Fruit fly (Drosophila melanogaster) whole organism, prepupa: ENCODE results near the gene SPH93.

Source experiments
- Blimp-1 ChIP-seq: fragments of 200-800 bp; sonication (Bioruptor generic); optimal IDR thresholded peaks from 3 replicates; lab custom pipeline; 2017; ENCODE audit warnings: missing biosample characterization, missing genetic modification characterization, mild to moderate bottlenecking, moderate library complexity, missing genetic modification reagents
- CG10631 ChIP-seq: fragments of 200-800 bp; sonication (Bioruptor generic); optimal IDR thresholded peaks from 2 replicates; lab custom pipeline; 2016; ENCODE audit warnings: missing biosample characterization, missing genetic modification characterization
- CG10669 ChIP-seq: fragments of 200-800 bp; sonication (Bioruptor generic); optimal IDR thresholded peaks from 3 replicates; lab custom pipeline; 2018; ENCODE audit warnings: missing biosample characterization, mild to moderate bottlenecking, missing genetic modification characterization, moderate library complexity
- CG11294 ChIP-seq: fragments of 200-800 bp; sonication (Bioruptor generic); IDR thresholded peaks from 2 replicates; pipeline ENCODE4 v1.3.6; 2022; ENCODE audit warnings: missing biosample characterization, missing genetic modification characterization
- CG11762 ChIP-seq: fragments of 200-800 bp; sonication (Bioruptor generic); optimal IDR thresholded peaks from 3 replicates; lab custom pipeline; 2016; ENCODE audit warnings: missing biosample characterization, missing genetic modification characterization; ENCODE audit not compliant: insufficient read depth
- CG15336 ChIP-seq: fragments of 200-800 bp; sonication (Bioruptor generic); IDR thresholded peaks from 2 replicates; pipeline ENCODE4 v1.3.6; 2022; ENCODE audit warnings: missing biosample characterization, missing genetic modification characterization
- CG1621 ChIP-seq: fragments of 200-800 bp; sonication (Bioruptor generic); optimal IDR thresholded peaks from 3 replicates; lab custom pipeline; 2018; ENCODE audit warnings: missing biosample characterization, mild to moderate bottlenecking, missing genetic modification characterization
- CG16779 ChIP-seq: fragments of 200-800 bp; sonication (Bioruptor generic); optimal IDR thresholded peaks from 3 replicates; lab custom pipeline; 2017; ENCODE audit warnings: missing biosample characterization, mild to moderate bottlenecking, missing genetic modification characterization
- CG3032 ChIP-seq: fragments of 200-800 bp; optimal IDR thresholded peaks from 2 replicates; lab custom pipeline; 2019; ENCODE audit warnings: missing biosample characterization, mild to moderate bottlenecking, missing genetic modification characterization, moderate library complexity
- CG32006 ChIP-seq: fragments of 200-800 bp; sonication (Bioruptor generic); optimal IDR thresholded peaks from 3 replicates; lab custom pipeline; 2017; ENCODE audit warnings: missing biosample characterization, mild to moderate bottlenecking, missing genetic modification characterization
- CG34406 ChIP-seq: fragments of 200-800 bp; sonication (Bioruptor generic); optimal IDR thresholded peaks from 3 replicates; lab custom pipeline; 2016; ENCODE audit warnings: missing biosample characterization, missing genetic modification characterization
- CG3919 ChIP-seq: fragments of 200-800 bp; sonication (Bioruptor generic); optimal IDR thresholded peaks from 3 replicates; lab custom pipeline; 2016; ENCODE audit warnings: missing biosample characterization, missing genetic modification characterization
- CG4318 ChIP-seq: fragments of 200-800 bp; sonication (Bioruptor generic); optimal IDR thresholded peaks from 3 replicates; lab custom pipeline; 2017; ENCODE audit warnings: missing biosample characterization, mild to moderate bottlenecking, missing genetic modification characterization
- CG6163 ChIP-seq: fragments of 200-800 bp; sonication (Bioruptor generic); IDR thresholded peaks from 3 replicates; pipeline ENCODE4 v1.3.6; 2022; ENCODE audit warnings: missing biosample characterization, missing genetic modification characterization
- CG6792 ChIP-seq: fragments of 200-800 bp; sonication (Bioruptor generic); optimal IDR thresholded peaks from 3 replicates; lab custom pipeline; 2016; ENCODE audit warnings: missing biosample characterization, missing genetic modification characterization
- CG6808 ChIP-seq: fragments of 200-800 bp; sonication (Bioruptor generic); optimal IDR thresholded peaks from 3 replicates; lab custom pipeline; 2017; ENCODE audit warnings: missing biosample characterization, missing genetic modification characterization, mild to moderate bottlenecking, moderate library complexity, missing genetic modification reagents
- CG7368 ChIP-seq: fragments of 200-800 bp; sonication (Bioruptor generic); optimal IDR thresholded peaks from 3 replicates; lab custom pipeline; 2016; ENCODE audit warnings: missing biosample characterization, missing genetic modification characterization
- CG8119 ChIP-seq: fragments of 200-800 bp; sonication (Bioruptor generic); IDR thresholded peaks from 3 replicates; pipeline ENCODE4 v1.3.6; 2022; ENCODE audit warnings: missing biosample characterization, missing genetic modification characterization
- CG8319 ChIP-seq: fragments of 200-800 bp; sonication (Bioruptor generic); optimal IDR thresholded peaks from 3 replicates; lab custom pipeline; 2016; ENCODE audit warnings: missing biosample characterization, missing genetic modification characterization
- CG8632 ChIP-seq: fragments of 200-800 bp; sonication (Bioruptor generic); optimal IDR thresholded peaks from 3 replicates; lab custom pipeline; 2016; ENCODE audit warnings: missing biosample characterization, missing genetic modification characterization
- CG9139 ChIP-seq: fragments of 200-800 bp; sonication (Bioruptor generic); optimal IDR thresholded peaks from 3 replicates; lab custom pipeline; 2017; ENCODE audit warnings: missing biosample characterization, mild to moderate bottlenecking, missing genetic modification characterization
- Eip75B ChIP-seq: fragments of 200-800 bp; sonication (Bioruptor generic); optimal IDR thresholded peaks from 3 replicates; lab custom pipeline; 2016; ENCODE audit warnings: missing biosample characterization, missing genetic modification characterization
- Eip78C ChIP-seq: fragments of 200-800 bp; sonication (Bioruptor generic); peaks from one replicate; lab custom pipeline; 2016; ENCODE audit warnings: missing biosample characterization, missing genetic modification characterization
- Ets21C ChIP-seq: fragments of 200-800 bp; sonication (Bioruptor generic); optimal IDR thresholded peaks from 3 replicates; lab custom pipeline; 2016; ENCODE audit warnings: missing biosample characterization, missing genetic modification characterization
- Gug ChIP-seq: fragments of 200-800 bp; sonication (Bioruptor generic); IDR thresholded peaks from 2 replicates; pipeline ENCODE4 v1.3.6; 2022; ENCODE audit warnings: missing biosample characterization, missing genetic modification characterization
- Hr4 ChIP-seq: fragments of 200-800 bp; sonication (Bioruptor generic); optimal IDR thresholded peaks from 3 replicates; lab custom pipeline; 2016; ENCODE audit warnings: missing biosample characterization, missing genetic modification characterization
- Lpt ChIP-seq: fragments of 200-800 bp; sonication (Bioruptor generic); optimal IDR thresholded peaks from 3 replicates; lab custom pipeline; 2016; ENCODE audit warnings: missing biosample characterization, missing genetic modification characterization
- Met ChIP-seq: fragments of 200-800 bp; sonication (Bioruptor generic); optimal IDR thresholded peaks from 3 replicates; lab custom pipeline; 2016; ENCODE audit warnings: missing biosample characterization, missing genetic modification characterization
- OdsH ChIP-seq: fragments of 200-800 bp; sonication (Bioruptor generic); optimal IDR thresholded peaks from 3 replicates; lab custom pipeline; 2016; ENCODE audit warnings: missing biosample characterization, missing genetic modification characterization
- Smox ChIP-seq: fragments of 200-800 bp; sonication (Bioruptor generic); optimal IDR thresholded peaks from 3 replicates; lab custom pipeline; 2016; ENCODE audit warnings: missing biosample characterization, missing genetic modification characterization
- Sox102F ChIP-seq: fragments of 200-800 bp; sonication (Bioruptor generic); optimal IDR thresholded peaks from 2 replicates; lab custom pipeline; 2016; ENCODE audit warnings: missing biosample characterization, mild to moderate bottlenecking, missing genetic modification characterization
- Sox14 ChIP-seq: fragments of 200-800 bp; sonication (Bioruptor generic); optimal IDR thresholded peaks from 3 replicates; lab custom pipeline; 2016; ENCODE audit warnings: missing biosample characterization, missing genetic modification characterization
- Sox15 ChIP-seq: fragments of 200-800 bp; sonication (Bioruptor generic); optimal IDR thresholded peaks from 3 replicates; lab custom pipeline; 2016; ENCODE audit warnings: missing biosample characterization, missing genetic modification characterization
- achi ChIP-seq: fragments of 200-800 bp; sonication (Bioruptor generic); optimal IDR thresholded peaks from 3 replicates; lab custom pipeline; 2016; ENCODE audit warnings: missing biosample characterization, missing genetic modification characterization
- acj6 ChIP-seq: fragments of 200-800 bp; sonication (Bioruptor generic); optimal IDR thresholded peaks from 3 replicates; lab custom pipeline; 2016; ENCODE audit warnings: missing biosample characterization, missing genetic modification characterization
- cyc ChIP-seq: fragments of 200-800 bp; sonication (Bioruptor generic); optimal IDR thresholded peaks from 3 replicates; lab custom pipeline; 2016; ENCODE audit warnings: missing biosample characterization, missing genetic modification characterization
- dac ChIP-seq: fragments of 200-800 bp; sonication (Bioruptor generic); optimal IDR thresholded peaks from 2 replicates; lab custom pipeline; 2017; ENCODE audit warnings: missing biosample characterization, mild to moderate bottlenecking, missing genetic modification characterization
- eg ChIP-seq: fragments of 200-800 bp; sonication (Bioruptor generic); IDR thresholded peaks from 3 replicates; pipeline ENCODE4 v1.3.6; 2022; ENCODE audit warnings: missing biosample characterization, missing genetic modification characterization
- esn ChIP-seq: fragments of 200-800 bp; sonication (Bioruptor generic); optimal IDR thresholded peaks from 2 replicates; lab custom pipeline; 2016; ENCODE audit warnings: missing biosample characterization, mild to moderate bottlenecking, missing genetic modification characterization, moderate library complexity
- fd59A ChIP-seq: fragments of 200-800 bp; sonication (Bioruptor generic); optimal IDR thresholded peaks from 2 replicates; lab custom pipeline; 2017; ENCODE audit warnings: missing biosample characterization, mild to moderate bottlenecking, missing genetic modification characterization, missing genetic modification reagents
- fd85E ChIP-seq: fragments of 200-800 bp; sonication (Bioruptor generic); optimal IDR thresholded peaks from 3 replicates; lab custom pipeline; 2016; ENCODE audit warnings: missing biosample characterization, missing genetic modification characterization
- fkh ChIP-seq: fragments of 200-800 bp; sonication (Bioruptor generic); optimal IDR thresholded peaks from 3 replicates; lab custom pipeline; 2017; ENCODE audit warnings: missing biosample characterization, mild to moderate bottlenecking, missing genetic modification characterization, moderate library complexity
- lz ChIP-seq: fragments of 200-800 bp; sonication (Bioruptor generic); optimal IDR thresholded peaks from 3 replicates; lab custom pipeline; 2016; ENCODE audit warnings: missing biosample characterization, missing genetic modification characterization
- net ChIP-seq: fragments of 200-800 bp; sonication (Bioruptor generic); optimal IDR thresholded peaks from 3 replicates; lab custom pipeline; 2016; ENCODE audit warnings: missing biosample characterization, missing genetic modification characterization
- pdm3 ChIP-seq: fragments of 200-800 bp; sonication (Bioruptor generic); optimal IDR thresholded peaks from 3 replicates; lab custom pipeline; 2016; ENCODE audit warnings: missing biosample characterization, missing genetic modification characterization
- salr ChIP-seq, 2 experiments: fragments of 200-800 bp; sonication (Bioruptor generic); optimal IDR thresholded peaks; 3 replicates each; lab custom pipeline; 2016 to 2018; ENCODE audit warnings: missing biosample characterization in 2 of 2, missing genetic modification characterization in 2 of 2, mild to moderate bottlenecking in 1 of 2
- spab ChIP-seq: fragments of 200-800 bp; sonication (Bioruptor generic); optimal IDR thresholded peaks from 2 replicates; lab custom pipeline; 2017; ENCODE audit warnings: missing biosample characterization, mild to moderate bottlenecking, missing genetic modification characterization, missing genetic modification reagents
- svp ChIP-seq: fragments of 200-800 bp; sonication (Bioruptor generic); peaks from one replicate; lab custom pipeline; 2016; ENCODE audit warnings: missing biosample characterization, missing genetic modification characterization
- topi ChIP-seq: fragments of 200-800 bp; sonication (Bioruptor generic); optimal IDR thresholded peaks from 3 replicates; lab custom pipeline; 2016; ENCODE audit warnings: missing biosample characterization, missing genetic modification characterization
- vri ChIP-seq: fragments of 200-800 bp; sonication (Bioruptor generic); optimal IDR thresholded peaks from 3 replicates; lab custom pipeline; 2016; ENCODE audit warnings: missing biosample characterization, mild to moderate bottlenecking, missing genetic modification characterization

Gene SPH93

DNA sequence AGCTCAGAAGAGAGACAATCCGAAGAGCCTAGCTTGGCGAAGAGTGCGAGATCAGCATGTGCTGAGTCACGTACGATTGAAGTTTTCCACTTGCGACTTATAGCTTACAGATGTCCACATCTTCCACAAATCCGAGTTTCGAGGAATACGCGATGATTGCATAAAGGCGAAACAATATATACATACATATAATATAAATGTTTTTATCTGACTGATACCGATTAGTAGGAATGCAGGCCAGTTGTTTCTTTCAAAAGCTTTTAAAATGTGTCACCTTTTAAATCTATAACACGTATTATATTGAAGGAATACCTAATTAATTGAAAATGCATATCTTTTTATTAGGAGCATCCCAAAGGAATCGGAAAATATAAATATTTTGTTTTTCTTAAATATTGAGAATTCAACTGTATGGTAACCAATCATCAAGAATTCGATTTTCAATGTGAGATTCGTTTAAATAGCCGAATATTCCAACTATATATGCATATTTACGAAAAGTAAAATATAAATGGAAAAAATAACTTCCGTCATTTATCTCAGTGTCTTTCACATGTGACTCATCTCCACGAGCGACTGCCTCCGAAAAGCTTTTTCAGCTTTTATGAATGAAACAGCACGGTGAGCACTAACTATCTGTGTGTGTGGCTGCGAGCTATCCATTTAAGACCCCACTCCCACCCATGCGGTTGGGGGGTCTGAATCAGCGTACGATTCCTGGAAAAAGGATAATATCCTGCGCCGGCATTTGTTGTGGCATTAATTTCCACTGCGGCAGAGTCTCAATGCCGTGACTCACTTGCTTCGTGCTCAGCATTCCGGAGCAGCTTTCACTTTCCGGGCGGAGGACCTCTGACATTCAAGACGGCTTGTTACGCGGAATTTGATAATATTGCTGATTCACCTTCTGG, 5.0 kb downstream of the SPH93 start:
- TF ChIP-seq Met (GFP tag; lab: Kevin White, UChicago) (peak; percentile 81), topi (GFP tag; lab: Kevin White, UChicago) (peak; percentile 84), vri (GFP tag; lab: Kevin White, UChicago) (peak; percentile 31), esn (GFP tag; lab: Kevin White, UChicago) (peak; percentile 86), CG11294 (GFP tag; lab: Robert Waterston, UW) (no peak; the same call in 1 of the 2 replicates), Sox15 (peak; percentile 53), CG32006 (GFP tag; lab: Kevin White, UChicago) (peak; percentile 80), cyc (peak; percentile 65), Lpt (GFP tag; lab: Kevin White, UChicago) (peak; percentile 55), CG4318 (GFP tag; lab: Kevin White, UChicago) (peak; percentile 47), CG10631 (GFP tag; lab: Kevin White, UChicago) (peak; percentile 71), CG34406 (GFP tag; lab: Kevin White, UChicago) (peak; percentile 86), dac (no peak), CG8632 (peak; percentile 74), CG3919 (GFP tag; lab: Kevin White, UChicago) (peak; percentile 78), fkh (peak; percentile 10), CG8119 (GFP tag; lab: Robert Waterston, UW) (peak; percentile 63; the same call in 2 of the 3 replicates), eg (no peak; the same call in 2 of the 3 replicates), CG6163 (no peak; the same call in 2 of the 3 replicates), net (GFP tag; lab: Kevin White, UChicago) (peak; percentile 81), Eip75B (GFP tag; lab: Kevin White, UChicago) (peak; percentile 78), CG7368 (GFP tag; lab: Kevin White, UChicago) (peak; percentile 65), CG8319 (GFP tag; lab: Kevin White, UChicago) (peak; percentile 49), lz (GFP tag; lab: Kevin White, UChicago) (peak; percentile 74), Ets21C (GFP tag; lab: Kevin White, UChicago) (peak; percentile 59), CG6792 (peak; percentile 77), OdsH (GFP tag; lab: Kevin White, UChicago) (peak; percentile 83), Gug (no peak), CG10669 (GFP tag; lab: Kevin White, UChicago) (peak; percentile 71), CG16779 (peak; percentile 62), Smox (GFP tag; lab: Kevin White, UChicago) (peak; percentile 82), CG15336 (GFP tag; lab: Robert Waterston, UW) (no peak; the same call in 1 of the 2 replicates), pdm3 (GFP tag; lab: Kevin White, UChicago) (peak; percentile 78), fd59A (GFP tag; lab: Kevin White, UChicago) (peak; percentile 58), salr (GFP tag; optimal IDR thresholded peaks at IDR 0.05; lab: Kevin White, UChicago) (peak; percentile 32 to 72), spab (GFP tag; lab: Kevin White, UChicago) (peak; percentile 52), Sox102F (GFP tag; lab: Kevin White, UChicago) (peak; percentile 67), CG1621 (tag; lab: Kevin White, UChicago) (peak; percentile 35), Eip78C (GFP tag; lab: Kevin White, UChicago) (peak; percentile 96), Hr4 (GFP tag; lab: Kevin White, UChicago) (peak; percentile 77), achi (peak; percentile 72), CG11762 (GFP tag; lab: Kevin White, UChicago) (peak; percentile 62), CG9139 (no peak), CG6808 (GFP tag; lab: Kevin White, UChicago) (peak; percentile 61), CG3032 (tag; lab: Kevin White, UChicago) (peak; percentile 63), acj6 (peak; percentile 78), Blimp-1 (GFP tag; lab: Kevin White, UChicago) (peak; percentile 38), fd85E (GFP tag; lab: Kevin White, UChicago) (peak; percentile 28), Sox14 (GFP tag; lab: Kevin White, UChicago) (peak; percentile 76), svp (GFP tag; lab: Kevin White, UChicago) (peak; percentile 88)
